Fruit fly (Drosophila melanogaster) whole organism, embryonic: ENCODE results near the gene CG32271.

ENCODE experiments used
- Abd-B ChIP-seq: fragments of 200-800 bp; sonication (Bioruptor generic); optimal IDR thresholded peaks from 2 replicates; lab custom pipeline; 2018; ENCODE audit warnings: missing biosample characterization, mild to moderate bottlenecking, missing genetic modification characterization, moderate library complexity
- CG1233 ChIP-seq: fragments of 200-800 bp; sonication (Bioruptor generic); optimal IDR thresholded peaks from 4 replicates; lab custom pipeline; 2018; ENCODE audit warnings: missing biosample characterization, mild to moderate bottlenecking, missing genetic modification characterization
- CG6765 ChIP-seq: fragments of 200-800 bp; sonication (Bioruptor generic); optimal IDR thresholded peaks from 3 replicates; lab custom pipeline; 2017; ENCODE audit warnings: missing biosample characterization, mild to moderate bottlenecking, missing genetic modification characterization
- Myb ChIP-seq: fragments of 200-800 bp; sonication (Bioruptor generic); optimal IDR thresholded peaks from 2 replicates; lab custom pipeline; 2016; ENCODE audit warnings: missing biosample characterization, missing genetic modification characterization
- NFAT ChIP-seq: fragments of 200-800 bp; sonication (Bioruptor generic); IDR thresholded peaks from 2 replicates; pipeline ENCODE4 v1.3.6; 2022; ENCODE audit warnings: missing biosample characterization, missing genetic modification characterization
- Sry-β ChIP-seq: fragments of 200-800 bp; sonication (Bioruptor generic); optimal IDR thresholded peaks from 2 replicates; lab custom pipeline; 2018; ENCODE audit warnings: missing biosample characterization, mild to moderate bottlenecking, missing genetic modification characterization, moderate library complexity
- Taf1 ChIP-seq: fragments of 200-800 bp; sonication (Bioruptor generic); IDR thresholded peaks from 2 replicates; pipeline ENCODE4 v1.3.6; 2022; ENCODE audit warnings: missing biosample characterization, missing genetic modification characterization
- hb ChIP-seq: fragments of 200-800 bp; sonication (Bioruptor generic); IDR thresholded peaks from 3 replicates; pipeline ENCODE4 v1.3.6; 2022; ENCODE audit warnings: missing biosample characterization, missing genetic modification characterization; ENCODE audit not compliant: partially characterized antibody
- hbn ChIP-seq: fragments of 200-800 bp; sonication (Bioruptor generic); IDR thresholded peaks from 2 replicates; pipeline ENCODE4 v1.3.6; 2022; ENCODE audit warnings: missing biosample characterization, missing genetic modification characterization; ENCODE audit not compliant: partially characterized antibody
- lilli ChIP-seq: fragments of 200-800 bp; sonication (Bioruptor generic); optimal IDR thresholded peaks from 3 replicates; lab custom pipeline; 2016; ENCODE audit warnings: missing biosample characterization, missing genetic modification characterization
- mirr ChIP-seq: fragments of 200-800 bp; sonication (Bioruptor generic); optimal IDR thresholded peaks from 3 replicates; lab custom pipeline; 2018; ENCODE audit warnings: missing biosample characterization, mild to moderate bottlenecking, missing genetic modification characterization
- odd ChIP-seq: fragments of 200-800 bp; sonication (Bioruptor generic); optimal IDR thresholded peaks from 2 replicates; lab custom pipeline; 2017; ENCODE audit warnings: missing biosample characterization, mild to moderate bottlenecking, missing genetic modification characterization
- vvl ChIP-seq: fragments of 200-800 bp; sonication (Bioruptor generic); IDR thresholded peaks from 2 replicates; pipeline ENCODE4 v1.3.6; 2022; ENCODE audit warnings: missing biosample characterization, missing genetic modification characterization

DNA sequence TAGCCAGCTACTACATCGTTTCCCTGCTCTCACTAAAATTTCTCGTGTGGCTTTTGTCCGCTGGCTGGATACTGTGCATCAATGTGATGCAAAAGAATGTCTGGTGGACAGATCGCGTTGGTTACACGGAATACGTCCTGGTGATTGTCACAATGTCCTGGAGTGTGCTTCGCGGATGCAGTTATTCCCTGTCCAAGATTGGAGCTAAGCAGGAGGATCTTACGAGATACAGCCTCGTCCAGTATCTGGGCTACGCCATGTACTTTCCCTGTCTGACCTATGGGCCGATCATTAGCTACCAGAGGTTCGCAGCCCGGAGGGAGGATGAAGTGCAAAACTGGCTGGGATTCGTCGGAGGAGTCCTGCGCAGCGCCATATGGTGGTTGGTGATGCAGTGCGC lies 40.4 kb downstream of the CG32271 start:
- TF ChIP-seq CG1233 (GFP tag; lab: Kevin White, UChicago) (no peak), vvl (GFP tag; lab: Robert Waterston, UW) (no peak), NFAT (GFP tag; lab: Robert Waterston, UW) (no peak), lilli (GFP tag; lab: Kevin White, UChicago) (no peak), Taf1 (GFP tag; lab: Robert Waterston, UW) (no peak), CG6765 (GFP tag; lab: Kevin White, UChicago) (no peak), hbn (GFP tag; lab: Robert Waterston, UW) (no peak), hb (no peak), odd (no peak), Myb (GFP tag; lab: Kevin White, UChicago) (no peak), Sry-β (no peak), Abd-B (no peak), mirr (GFP tag; lab: Kevin White, UChicago) (no peak)
